Fruit fly (Drosophila melanogaster) whole organism, embryonic: ENCODE measurements around the gene CG3652.
A peak's percentile ranks its signal among the peaks of the same experiment; 100 is the strongest.

Source experiments
- ATbp ChIP-seq: fragments of 200-800 bp; sonication (Bioruptor generic); optimal IDR thresholded peaks from 2 replicates; lab custom pipeline; 2017; ENCODE audit warnings: missing biosample characterization, mild to moderate bottlenecking, missing genetic modification characterization, missing genetic modification reagents
- Atf6 ChIP-seq: fragments of 200-800 bp; sonication (Bioruptor generic); IDR thresholded peaks from 2 replicates; pipeline ENCODE4 v1.3.6; 2022; ENCODE audit warnings: missing biosample characterization, missing genetic modification characterization
- B-H2 ChIP-seq: fragments of 200-800 bp; sonication (Bioruptor generic); optimal IDR thresholded peaks from 2 replicates; lab custom pipeline; 2018; ENCODE audit warnings: missing biosample characterization, mild to moderate bottlenecking, missing genetic modification characterization
- CG10431 ChIP-seq: fragments of 200-800 bp; sonication (Bioruptor generic); optimal IDR thresholded peaks from 3 replicates; lab custom pipeline; 2018; ENCODE audit warnings: missing biosample characterization, mild to moderate bottlenecking, missing genetic modification characterization
- CG10543 ChIP-seq: fragments of 200-800 bp; sonication (Bioruptor generic); optimal IDR thresholded peaks from 3 replicates; lab custom pipeline; 2017; ENCODE audit warnings: missing biosample characterization, mild to moderate bottlenecking, missing genetic modification characterization, moderate library complexity
- CG12071 ChIP-seq: fragments of 200-800 bp; sonication (Bioruptor generic); optimal IDR thresholded peaks from 3 replicates; lab custom pipeline; 2018; ENCODE audit warnings: missing biosample characterization, mild to moderate bottlenecking, missing genetic modification characterization
- CG13287 ChIP-seq: fragments of 200-800 bp; sonication (Bioruptor generic); IDR thresholded peaks from 2 replicates; pipeline ENCODE4 v1.3.6; 2022; ENCODE audit warnings: missing biosample characterization, missing genetic modification characterization; ENCODE audit not compliant: partially characterized antibody
- CG13424 ChIP-seq: fragments of 200-800 bp; sonication (Bioruptor generic); optimal IDR thresholded peaks from 2 replicates; lab custom pipeline; 2019; ENCODE audit warnings: missing biosample characterization, mild to moderate bottlenecking, missing genetic modification characterization, moderate library complexity
- CG17568 ChIP-seq: fragments of 200-800 bp; sonication (Bioruptor generic); optimal IDR thresholded peaks from 2 replicates; lab custom pipeline; 2018; ENCODE audit warnings: missing biosample characterization, mild to moderate bottlenecking, missing genetic modification characterization, moderate library complexity
- CG17829 ChIP-seq: fragments of 200-800 bp; optimal IDR thresholded peaks from 2 replicates; lab custom pipeline; 2019; ENCODE audit warnings: missing biosample characterization, mild to moderate bottlenecking, missing genetic modification characterization, moderate library complexity
- CG1832 ChIP-seq: fragments of 200-800 bp; sonication (Bioruptor generic); optimal IDR thresholded peaks from 2 replicates; lab custom pipeline; 2017; ENCODE audit warnings: missing biosample characterization, mild to moderate bottlenecking, missing genetic modification characterization, inconsistent platforms
- CG32532 ChIP-seq: fragments of 200-800 bp; sonication (Bioruptor generic); IDR thresholded peaks from 2 replicates; pipeline ENCODE4 v1.3.6; 2022; ENCODE audit warnings: missing biosample characterization, missing genetic modification characterization
- CG3407 ChIP-seq: fragments of 200-800 bp; sonication (Bioruptor generic); optimal IDR thresholded peaks from 2 replicates; lab custom pipeline; 2018; ENCODE audit warnings: missing biosample characterization, mild to moderate bottlenecking, missing genetic modification characterization
- CG8924 ChIP-seq: fragments of 200-800 bp; optimal IDR thresholded peaks from 3 replicates; lab custom pipeline; 2019; ENCODE audit warnings: missing biosample characterization, mild to moderate bottlenecking, missing genetic modification characterization, moderate library complexity
- Drgx ChIP-seq: fragments of 200-800 bp; sonication (Bioruptor generic); IDR thresholded peaks from 2 replicates; pipeline ENCODE4 v1.3.6; 2022; ENCODE audit warnings: missing biosample characterization, missing genetic modification characterization
- Fer1 ChIP-seq: fragments of 200-800 bp; sonication (Bioruptor generic); optimal IDR thresholded peaks from 2 replicates; lab custom pipeline; 2017; ENCODE audit warnings: missing biosample characterization, mild to moderate bottlenecking, missing genetic modification characterization
- Gug ChIP-seq: fragments of 200-800 bp; sonication (Bioruptor generic); IDR thresholded peaks from 4 replicates; pipeline ENCODE4 v1.3.6; 2022; ENCODE audit warnings: missing biosample characterization, missing genetic modification characterization
- HLH4C ChIP-seq: fragments of 200-800 bp; sonication (Bioruptor generic); IDR thresholded peaks from 3 replicates; pipeline ENCODE4 v1.3.6; 2022; ENCODE audit warnings: missing biosample characterization, missing genetic modification characterization; ENCODE audit not compliant: partially characterized antibody
- Kr ChIP-seq: fragments of 200-800 bp; sonication (Bioruptor generic); optimal IDR thresholded peaks from 2 replicates; lab custom pipeline; 2017; ENCODE audit warnings: missing biosample characterization, mild to moderate bottlenecking, missing genetic modification characterization
- Neu2 ChIP-seq: fragments of 200-800 bp; sonication (Bioruptor generic); optimal IDR thresholded peaks from 3 replicates; lab custom pipeline; 2016; ENCODE audit warnings: missing biosample characterization, missing genetic modification characterization, borderline replicate concordance
- Nf-YB ChIP-seq: fragments of 200-800 bp; sonication (Bioruptor generic); optimal IDR thresholded peaks from 3 replicates; lab custom pipeline; 2019; ENCODE audit warnings: missing biosample characterization, mild to moderate bottlenecking, missing genetic modification characterization, moderate library complexity
- Pdp1 ChIP-seq, 2 experiments: fragments of 200-800 bp; sonication (Bioruptor generic); optimal IDR thresholded peaks; 3 replicates each; lab custom pipeline; 2016; ENCODE audit warnings: missing biosample characterization in 2 of 2, missing genetic modification characterization in 2 of 2, mild to moderate bottlenecking in 1 of 2, moderate library complexity in 1 of 2
- Sry-δ ChIP-seq: fragments of 200-800 bp; sonication (Bioruptor generic); optimal IDR thresholded peaks from 2 replicates; lab custom pipeline; 2016; ENCODE audit warnings: missing biosample characterization, missing genetic modification characterization
- Trl ChIP-seq, 3 experiments: fragments of >200 bp in 2 of 3; fragments of 200-800 bp in 1 of 3; sonication (Bioruptor generic) in 1 of 3; optimal IDR thresholded peaks; 2 replicates in 1 of 3; 3 replicates in 2 of 3; lab custom pipeline; 2016 to 2017; ENCODE audit warnings: missing biosample characterization in 1 of 3, missing genetic modification characterization in 1 of 3
- abd-A ChIP-seq: fragments of 200-800 bp; sonication (Bioruptor generic); optimal IDR thresholded peaks from 3 replicates; lab custom pipeline; 2019; ENCODE audit warnings: missing biosample characterization, mild to moderate bottlenecking, missing genetic modification characterization, moderate library complexity
- ac ChIP-seq: fragments of 200-800 bp; sonication (Bioruptor generic); optimal IDR thresholded peaks from 3 replicates; lab custom pipeline; 2017; ENCODE audit warnings: missing biosample characterization, mild to moderate bottlenecking, missing genetic modification characterization
- cad ChIP-seq: fragments of >200 bp; optimal IDR thresholded peaks from 2 replicates; lab custom pipeline; 2017; ENCODE audit warnings: missing biosample characterization, missing genetic modification characterization
- cg ChIP-seq: fragments of 200-800 bp; sonication (Bioruptor generic); optimal IDR thresholded peaks from 3 replicates; lab custom pipeline; 2019; ENCODE audit warnings: missing biosample characterization, mild to moderate bottlenecking, missing genetic modification characterization, moderate library complexity
- chinmo ChIP-seq: fragments of 200-800 bp; sonication (Bioruptor generic); IDR thresholded peaks from 4 replicates; pipeline ENCODE4 v1.3.6; 2022; ENCODE audit warnings: missing biosample characterization, missing genetic modification characterization; ENCODE audit not compliant: partially characterized antibody
- chn ChIP-seq: fragments of 200-800 bp; sonication (Bioruptor generic); optimal IDR thresholded peaks from 2 replicates; lab custom pipeline; 2016; ENCODE audit warnings: missing biosample characterization, missing genetic modification characterization
- crol ChIP-seq: fragments of 200-800 bp; sonication (Bioruptor generic); IDR thresholded peaks from 2 replicates; pipeline ENCODE4 v1.3.6; 2022; ENCODE audit warnings: missing biosample characterization, missing genetic modification characterization
- gcm ChIP-seq: fragments of 200-800 bp; sonication (Bioruptor generic); optimal IDR thresholded peaks from 2 replicates; lab custom pipeline; 2019; ENCODE audit warnings: missing biosample characterization, mild to moderate bottlenecking, missing genetic modification characterization, moderate library complexity
- hbn ChIP-seq: fragments of 200-800 bp; sonication (Bioruptor generic); IDR thresholded peaks from 2 replicates; pipeline ENCODE4 v1.3.6; 2022; ENCODE audit warnings: missing biosample characterization, missing genetic modification characterization; ENCODE audit not compliant: partially characterized antibody
- knrl ChIP-seq: fragments of 200-800 bp; sonication (Bioruptor generic); IDR thresholded peaks from 3 replicates; pipeline ENCODE4 v1.3.6; 2022; ENCODE audit warnings: missing biosample characterization, missing genetic modification characterization; ENCODE audit not compliant: partially characterized antibody
- nerfin-1 ChIP-seq: fragments of 200-800 bp; sonication (Bioruptor generic); optimal IDR thresholded peaks from 3 replicates; lab custom pipeline; 2019; ENCODE audit warnings: missing biosample characterization, mild to moderate bottlenecking, missing genetic modification characterization, moderate library complexity
- oc ChIP-seq: fragments of 200-800 bp; sonication (Bioruptor generic); optimal IDR thresholded peaks from 2 replicates; lab custom pipeline; 2018; ENCODE audit warnings: missing biosample characterization, mild to moderate bottlenecking, missing genetic modification characterization, moderate library complexity
- pros ChIP-seq: fragments of 200-800 bp; sonication (Bioruptor generic); optimal IDR thresholded peaks from 3 replicates; lab custom pipeline; 2019; ENCODE audit warnings: missing biosample characterization, mild to moderate bottlenecking, missing genetic modification characterization, moderate library complexity
- rib ChIP-seq: fragments of 200-800 bp; sonication (Bioruptor generic); IDR thresholded peaks from 2 replicates; pipeline ENCODE4 v1.3.6; 2022; ENCODE audit warnings: missing biosample characterization, missing genetic modification characterization
- sens ChIP-seq: fragments of 200-800 bp; sonication (Bioruptor generic); peaks from one replicate; lab custom pipeline; 2016; ENCODE audit warnings: missing biosample characterization, missing genetic modification characterization
- slp2 ChIP-seq: fragments of 200-800 bp; sonication (Bioruptor generic); optimal IDR thresholded peaks from 2 replicates; lab custom pipeline; 2016; ENCODE audit warnings: missing biosample characterization, missing genetic modification characterization
- sna ChIP-seq: fragments of 200-800 bp; sonication (Bioruptor generic); IDR thresholded peaks from 2 replicates; pipeline ENCODE4 v1.3.6; 2022; ENCODE audit warnings: missing biosample characterization, missing genetic modification characterization; ENCODE audit not compliant: partially characterized antibody
- so ChIP-seq: fragments of 200-800 bp; sonication (Bioruptor generic); IDR thresholded peaks from 3 replicates; pipeline ENCODE4 v1.3.6; 2022; ENCODE audit warnings: missing biosample characterization, missing genetic modification characterization
- stwl ChIP-seq: fragments of 200-800 bp; sonication (Bioruptor generic); optimal IDR thresholded peaks from 3 replicates; lab custom pipeline; 2018; ENCODE audit warnings: missing biosample characterization, mild to moderate bottlenecking, missing genetic modification characterization, moderate library complexity
- tll ChIP-seq, 2 experiments: fragments of 200-800 bp in 1 of 2; fragments of >200 bp in 1 of 2; sonication (Bioruptor generic) in 1 of 2; optimal IDR thresholded peaks; 2 replicates each; lab custom pipeline; 2017 to 2019; ENCODE audit warnings: missing biosample characterization in 2 of 2, missing genetic modification characterization in 2 of 2, mild to moderate bottlenecking in 1 of 2, moderate library complexity in 1 of 2
- ttk ChIP-seq: fragments of 200-800 bp; sonication (Bioruptor generic); IDR thresholded peaks from 2 replicates; pipeline ENCODE4 v2.1.2; 2022; ENCODE audit warnings: missing biosample characterization, missing genetic modification characterization
- zen2 ChIP-seq: fragments of 200-800 bp; sonication (Bioruptor generic); IDR thresholded peaks from 3 replicates; pipeline ENCODE4 v1.3.6; 2022; ENCODE audit warnings: missing biosample characterization, missing genetic modification characterization; ENCODE audit not compliant: partially characterized antibody

The CG3652 gene

DNA sequence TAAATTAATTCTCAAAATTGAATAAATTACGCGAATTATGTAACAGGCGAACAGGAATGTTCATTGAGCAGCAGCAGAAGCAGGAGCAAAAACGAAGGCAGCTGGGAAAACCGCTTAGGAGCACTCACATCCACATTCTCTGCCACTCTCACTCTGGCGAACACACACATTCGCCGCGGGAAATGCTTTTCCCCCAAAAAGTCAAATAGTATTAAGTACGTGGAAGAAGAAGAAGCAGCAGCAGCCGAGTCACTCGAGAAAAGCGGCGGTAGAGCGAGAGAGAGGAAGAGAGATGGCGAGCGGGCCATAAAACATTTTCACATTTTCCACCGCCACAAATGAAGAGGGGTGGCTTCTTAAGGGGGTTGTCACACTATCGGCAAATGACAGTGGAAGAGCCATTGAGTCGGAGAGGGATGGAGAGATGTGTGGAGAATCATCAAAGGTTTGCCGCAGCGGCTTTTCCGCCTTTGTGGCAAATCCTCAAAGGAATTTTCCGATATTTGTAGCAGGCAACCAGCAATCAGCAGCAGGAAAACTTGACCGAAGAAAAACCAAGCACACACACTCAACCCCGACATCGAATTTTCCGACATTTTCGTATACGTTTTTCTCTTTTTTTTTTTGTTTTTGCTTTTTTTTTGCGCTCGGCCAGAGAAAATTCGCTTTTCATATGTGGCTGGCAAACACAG, 46.9 kb downstream of the CG3652 start (continued):
- TF ChIP-seq zen2 (peak; percentile 13; the same call in 1 of the 3 replicates), stwl (tag; lab: Kevin White, UChicago) (peak; percentile 6), sens (GFP tag; lab: Kevin White, UChicago) (peak; percentile 30), chn (GFP tag; lab: Kevin White, UChicago) (peak; percentile 33), ATbp (GFP tag; lab: Kevin White, UChicago) (no peak), CG13424 (tag; lab: Kevin White, UChicago) (no peak), tll (GFP tag; optimal IDR thresholded peaks at IDR 0.05; lab: Kevin White, UChicago) (peak in 1 of 2 experiments; percentile 90), HLH4C (0 out of 3 replicates have a peak, but pooled peaks have one; percentile 22), ac (peak; percentile 38), Atf6 (0 out of 2 replicates have a peak, but pooled peaks have one; percentile 12), CG10431 (GFP tag; lab: Kevin White, UChicago) (no peak), CG8924 (tag; lab: Kevin White, UChicago) (peak; percentile 51), CG17568 (GFP tag; lab: Kevin White, UChicago) (no peak), chinmo (0 out of 4 replicates have a peak, but pooled peaks have one; percentile 59), B-H2 (peak; percentile 40), cad (GFP tag; lab: Kevin White, UChicago) (peak; percentile 86), Neu2 (peak; percentile 51), CG1832 (GFP tag; lab: Kevin White, UChicago) (peak; percentile 80), nerfin-1 (tag; lab: Kevin White, UChicago) (peak; percentile 86), rib (GFP tag; lab: Robert Waterston, UW) (peak; percentile 35; the same call in 1 of the 2 replicates), CG17829 (tag; lab: Kevin White, UChicago) (peak; percentile 14), CG13287 (GFP tag; lab: Robert Waterston, UW) (peak; percentile 45), Nf-YB (peak; percentile 30), so (GFP tag; lab: Robert Waterston, UW) (peak; percentile 30; the same call in 1 of the 3 replicates), sna (GFP tag; lab: Robert Waterston, UW) (peak; percentile 50; the same call in 1 of the 2 replicates), CG12071 (peak; percentile 7), Trl (optimal IDR thresholded peaks at IDR 0.05; lab: Kevin White, UChicago) (peak; percentile 45 to 63), Trl (GFP tag; optimal IDR thresholded peaks at IDR 0.05; lab: Kevin White, UChicago) (peak; percentile 13), slp2 (no peak), Gug (GFP tag; lab: Robert Waterston, UW) (no peak), gcm (peak; percentile 28), pros (peak; percentile 100), cg (GFP tag; lab: Kevin White, UChicago) (peak; percentile 59), knrl (GFP tag; lab: Robert Waterston, UW) (no peak; the same call in 2 of the 3 replicates), hbn (peak; percentile 28; the same call in 1 of the 2 replicates), CG3407 (GFP tag; lab: Kevin White, UChicago) (no peak), CG10543 (GFP tag; lab: Kevin White, UChicago) (peak; percentile 76), Fer1 (peak; percentile 17), Sry-δ (GFP tag; lab: Kevin White, UChicago) (no peak), Pdp1 (GFP tag; optimal IDR thresholded peaks at IDR 0.05; lab: Kevin White, UChicago) (peak in 1 of 2 experiments; percentile 84), ttk (GFP tag; lab: Robert Waterston, UW) (0 out of 2 replicates have a peak, but pooled peaks have one; percentile 38), Drgx (GFP tag; lab: Robert Waterston, UW) (peak; percentile 83), abd-A (peak; percentile 100), Kr (peak; percentile 73), crol (GFP tag; lab: Robert Waterston, UW) (peak; percentile 85), CG32532 (GFP tag; lab: Robert Waterston, UW) (peak; percentile 36; the same call in 1 of the 2 replicates), oc (tag; lab: Kevin White, UChicago) (peak; percentile 65)
